Worm (Caenorhabditis elegans): ENCODE measurements around the gene C31E10.6.

C31E10.6 gene

ce11 chrX:14015808-14016207 lies 19.7 kb downstream of the C31E10.6 start (continued):
- no peak for TF ChIP-seq dpl-1 (GFP tag; optimal IDR thresholded peaks at IDR 0.05)
- TF ChIP-seq nfya-1 (tag; optimal IDR thresholded peaks at IDR 0.05; ENCODE audit: borderline replicate concordance, insufficient read depth) = no peak
- TF ChIP-seq die-1 (tag; optimal IDR thresholded peaks at IDR 0.05) = peak; percentile 92
- TF ChIP-seq efl-1 (GFP tag; optimal IDR thresholded peaks at IDR 0.05) = no peak
- peak; percentile 68 for TF ChIP-seq attf-5 (GFP tag; optimal IDR thresholded peaks at IDR 0.05)
- TF ChIP-seq lin-54 (GFP tag; optimal IDR thresholded peaks at IDR 0.05) = no peak
- TF ChIP-seq unc-130 (GFP tag; optimal IDR thresholded peaks at IDR 0.05) = peak; percentile 31
- peak; percentile 10 for TF ChIP-seq T26A5.8 (tag; optimal IDR thresholded peaks at IDR 0.05)
- 0 out of 2 replicates have a peak, but pooled peaks have one; percentile 34 for TF ChIP-seq C06A6.2 (GFP tag; conservative IDR thresholded peaks at IDR 0.05)
- TF ChIP-seq F57A8.1 (GFP tag; optimal IDR thresholded peaks at IDR 0.05) = no peak
- peak; percentile 84 for TF ChIP-seq rcor-1 (GFP tag; IDR thresholded peaks at IDR 0.05)
- peak; percentile 72 for TF ChIP-seq snpc-4 (GFP tag; optimal IDR thresholded peaks at IDR 0.05)
- TF ChIP-seq snpc-4 (tag; optimal IDR thresholded peaks at IDR 0.05) = peak in 3 of 4 experiments; percentile 63 to 85 (median 76)
- TF ChIP-seq Y56A3A.18 (GFP tag; IDR thresholded peaks at IDR 0.05) = 0 out of 2 replicates have a peak, but pooled peaks have one; percentile 60
- TF ChIP-seq sea-2 (GFP tag; IDR thresholded peaks at IDR 0.05) = no peak
- TF ChIP-seq T07F8.4 (tag; optimal IDR thresholded peaks at IDR 0.05) = peak; percentile 76
- TF ChIP-seq cebp-1 (GFP tag; IDR thresholded peaks at IDR 0.05) = peak; percentile 44; the same call in 1 of the 2 replicates
- peak; percentile 77 for TF ChIP-seq cebp-1 (tag; optimal IDR thresholded peaks at IDR 0.05)
- no peak for TF ChIP-seq madf-8 (GFP tag; conservative IDR thresholded peaks at IDR 0.05)
- TF ChIP-seq athp-1 (tag; optimal IDR thresholded peaks at IDR 0.05) = peak; percentile 57
- peak; percentile 62; the same call in 1 of the 2 replicates for TF ChIP-seq mcd-1 (GFP tag; IDR thresholded peaks at IDR 0.05)
- TF ChIP-seq Y95B8A.8 (GFP tag; IDR thresholded peaks at IDR 0.05) = no peak
- TF ChIP-seq lir-1 (GFP tag; conservative IDR thresholded peaks at IDR 0.05) = peak; percentile 68
- TF ChIP-seq ztf-26 (tag; optimal IDR thresholded peaks at IDR 0.05) = peak; percentile 57
- peak; percentile 55 for TF ChIP-seq hlh-12 (tag; optimal IDR thresholded peaks at IDR 0.05)
- TF ChIP-seq tlf-1 (GFP tag; optimal IDR thresholded peaks at IDR 0.05) = peak; percentile 56
- TF ChIP-seq pbrm-1 (GFP tag; IDR thresholded peaks at IDR 0.05) = peak; percentile 79
- peak; percentile 98 for TF ChIP-seq B0261.1 (tag; optimal IDR thresholded peaks at IDR 0.05)
- peak; percentile 9 for TF ChIP-seq mel-28 (tag; optimal IDR thresholded peaks at IDR 0.05; ENCODE audit: borderline replicate concordance)
- TF ChIP-seq F49E8.2 (tag; optimal IDR thresholded peaks at IDR 0.05; ENCODE audit: insufficient read depth) = no peak
- no peak for TF ChIP-seq F37B4.10 (GFP tag; IDR thresholded peaks at IDR 0.05)
- peak; percentile 71 for TF ChIP-seq nhr-90 (tag; optimal IDR thresholded peaks at IDR 0.05)
- peak; percentile 63; the same call in 1 of the 2 replicates for TF ChIP-seq Y53G8AR.9 (GFP tag; conservative IDR thresholded peaks at IDR 0.05)
- TF ChIP-seq cebp-2 (GFP tag; IDR thresholded peaks at IDR 0.05) = 0 out of 2 replicates have a peak, but pooled peaks have one; percentile 38
- TF ChIP-seq ceh-79 (tag; optimal IDR thresholded peaks at IDR 0.05) = peak; percentile 51
- no peak for TF ChIP-seq F55B11.4 (tag; optimal IDR thresholded peaks at IDR 0.05; ENCODE audit: borderline replicate concordance, insufficient read depth)
- no peak for TF ChIP-seq F57C9.4 (tag; optimal IDR thresholded peaks at IDR 0.05)
- TF ChIP-seq aptf-3 (GFP tag; IDR thresholded peaks at IDR 0.05) = 0 out of 2 replicates have a peak, but pooled peaks have one; percentile 58
- TF ChIP-seq ztf-6 (GFP tag; IDR thresholded peaks at IDR 0.05) = peak; percentile 15; the same call in 1 of the 2 replicates
- TF ChIP-seq nfyb-1 (GFP tag; IDR thresholded peaks at IDR 0.05) = peak; percentile 84
- peak; percentile 96 for TF ChIP-seq rpc-1 (optimal IDR thresholded peaks at IDR 0.05)
- peak; percentile 95 for TF ChIP-seq rpc-1 (tag; optimal IDR thresholded peaks at IDR 0.05)
- peak; percentile 76 for TF ChIP-seq F52B5.7 (tag; optimal IDR thresholded peaks at IDR 0.05)
- TF ChIP-seq ZK185.1 (tag; optimal IDR thresholded peaks at IDR 0.05; ENCODE audit: poor library complexity, severe bottlenecking) = peak; percentile 74
- peak; percentile 82 for TF ChIP-seq madf-10 (tag; optimal IDR thresholded peaks at IDR 0.05)
- 0 out of 2 replicates have a peak, but pooled peaks have one; percentile 18 for TF ChIP-seq madf-3 (GFP tag; IDR thresholded peaks at IDR 0.05)
- TF ChIP-seq B0035.1 (tag; optimal IDR thresholded peaks at IDR 0.05) = peak; percentile 35
- TF ChIP-seq hmg-1.2 (GFP tag; IDR thresholded peaks at IDR 0.05) = peak; percentile 87
- TF ChIP-seq egl-18 (GFP tag; IDR thresholded peaks at IDR 0.05) = 0 out of 2 replicates have a peak, but pooled peaks have one; percentile 56

Measured in whole organism, young adult.